Fruit fly (Drosophila melanogaster) whole organism, embryonic: ENCODE measurements around the gene gish.

Source experiments
- Abd-B ChIP-seq: fragments of 200-800 bp; sonication (Bioruptor generic); optimal IDR thresholded peaks from 2 replicates; lab custom pipeline; 2018; ENCODE audit warnings: missing biosample characterization, mild to moderate bottlenecking, missing genetic modification characterization, moderate library complexity
- Bteb2 ChIP-seq: fragments of 200-800 bp; sonication (Bioruptor generic); optimal IDR thresholded peaks from 2 replicates; lab custom pipeline; 2016; ENCODE audit warnings: missing biosample characterization, missing genetic modification characterization
- CG10147 ChIP-seq: fragments of 200-800 bp; sonication (Bioruptor generic); optimal IDR thresholded peaks from 2 replicates; lab custom pipeline; 2019; ENCODE audit warnings: missing biosample characterization, mild to moderate bottlenecking, missing genetic modification characterization, moderate library complexity
- CG12104 ChIP-seq: fragments of 200-800 bp; sonication (Bioruptor generic); optimal IDR thresholded peaks from 3 replicates; lab custom pipeline; 2016; ENCODE audit warnings: missing biosample characterization, missing genetic modification characterization
- CG12155 ChIP-seq: fragments of 200-800 bp; sonication (Bioruptor generic); optimal IDR thresholded peaks from 3 replicates; lab custom pipeline; 2016; ENCODE audit warnings: missing biosample characterization, missing genetic modification characterization
- CG12299 ChIP-seq: fragments of 200-800 bp; sonication (Bioruptor generic); optimal IDR thresholded peaks from 2 replicates; lab custom pipeline; 2018; ENCODE audit warnings: missing biosample characterization, mild to moderate bottlenecking, missing genetic modification characterization
- CG15479 ChIP-seq: fragments of 200-800 bp; sonication (Bioruptor generic); optimal IDR thresholded peaks from 3 replicates; lab custom pipeline; 2019; ENCODE audit warnings: missing biosample characterization, mild to moderate bottlenecking, missing genetic modification characterization, moderate library complexity
- CG15514 ChIP-seq: fragments of 200-800 bp; sonication (Bioruptor generic); optimal IDR thresholded peaks from 3 replicates; lab custom pipeline; 2017; ENCODE audit warnings: missing biosample characterization, missing genetic modification characterization, mild to moderate bottlenecking, moderate library complexity, missing genetic modification reagents
- CG15601 ChIP-seq: fragments of 200-800 bp; sonication (Bioruptor generic); optimal IDR thresholded peaks from 3 replicates; lab custom pipeline; 2019; ENCODE audit warnings: missing biosample characterization, mild to moderate bottlenecking, missing genetic modification characterization, moderate library complexity
- CG16815 ChIP-seq: fragments of 200-800 bp; sonication (Bioruptor generic); optimal IDR thresholded peaks from 3 replicates; lab custom pipeline; 2017; ENCODE audit warnings: missing biosample characterization, mild to moderate bottlenecking, missing genetic modification characterization
- CG1792 ChIP-seq: fragments of 200-800 bp; sonication (Bioruptor generic); optimal IDR thresholded peaks from 2 replicates; lab custom pipeline; 2016; ENCODE audit warnings: missing biosample characterization, missing genetic modification characterization
- CG2120 ChIP-seq: fragments of 200-800 bp; sonication (Bioruptor generic); optimal IDR thresholded peaks from 3 replicates; lab custom pipeline; 2016; ENCODE audit warnings: missing biosample characterization, missing genetic modification characterization
- CG4730 ChIP-seq: fragments of 200-800 bp; sonication (Bioruptor generic); IDR thresholded peaks from 2 replicates; pipeline ENCODE4 v1.3.6; 2022; ENCODE audit warnings: missing biosample characterization, missing genetic modification characterization
- CG6175 ChIP-seq: fragments of 200-800 bp; sonication (Bioruptor generic); IDR thresholded peaks from 3 replicates; pipeline ENCODE4 v1.3.6; 2022; ENCODE audit warnings: missing biosample characterization, missing genetic modification characterization
- CG8290 ChIP-seq, 3 experiments: fragments of 200-800 bp; sonication (Bioruptor generic); optimal IDR thresholded peaks; 2 replicates each; lab custom pipeline; 2016 to 2019; ENCODE audit warnings: missing biosample characterization in 3 of 3, missing genetic modification characterization in 3 of 3, mild to moderate bottlenecking in 2 of 3, moderate library complexity in 1 of 3
- CG8924 ChIP-seq: fragments of 200-800 bp; optimal IDR thresholded peaks from 3 replicates; lab custom pipeline; 2019; ENCODE audit warnings: missing biosample characterization, mild to moderate bottlenecking, missing genetic modification characterization, moderate library complexity
- Dll ChIP-seq: fragments of 200-800 bp; sonication (Bioruptor generic); IDR thresholded peaks from 4 replicates; pipeline ENCODE4 v1.3.6; 2022; ENCODE audit warnings: missing biosample characterization, missing genetic modification characterization; ENCODE audit not compliant: partially characterized antibody
- Ets65A ChIP-seq: fragments of 200-800 bp; sonication (Bioruptor generic); peaks from one replicate; lab custom pipeline; 2016; ENCODE audit warnings: missing biosample characterization, missing genetic modification characterization
- HLH3B ChIP-seq: fragments of 200-800 bp; sonication (Bioruptor generic); IDR thresholded peaks from 2 replicates; pipeline ENCODE4 v1.3.6; 2022; ENCODE audit warnings: missing biosample characterization, missing genetic modification characterization
- HLH54F ChIP-seq: fragments of 200-800 bp; sonication (Bioruptor generic); optimal IDR thresholded peaks from 3 replicates; lab custom pipeline; 2016; ENCODE audit warnings: missing biosample characterization, missing genetic modification characterization
- Meics ChIP-seq: fragments of 200-800 bp; sonication (Bioruptor generic); optimal IDR thresholded peaks from 2 replicates; lab custom pipeline; 2017; ENCODE audit warnings: missing biosample characterization, mild to moderate bottlenecking, missing genetic modification characterization
- Mes4 ChIP-seq: fragments of 200-800 bp; sonication (Bioruptor generic); optimal IDR thresholded peaks from 2 replicates; lab custom pipeline; 2016; ENCODE audit warnings: missing biosample characterization, missing genetic modification characterization
- Neu2 ChIP-seq: fragments of 200-800 bp; sonication (Bioruptor generic); optimal IDR thresholded peaks from 3 replicates; lab custom pipeline; 2016; ENCODE audit warnings: missing biosample characterization, missing genetic modification characterization, borderline replicate concordance
- Oaz ChIP-seq: fragments of 200-800 bp; sonication (Bioruptor generic); IDR thresholded peaks from 2 replicates; pipeline ENCODE4 v1.3.6; 2022; ENCODE audit warnings: missing biosample characterization, missing genetic modification characterization
- Pdp1 ChIP-seq, 2 experiments: fragments of 200-800 bp; sonication (Bioruptor generic); optimal IDR thresholded peaks; 3 replicates each; lab custom pipeline; 2016; ENCODE audit warnings: missing biosample characterization in 2 of 2, missing genetic modification characterization in 2 of 2, mild to moderate bottlenecking in 1 of 2, moderate library complexity in 1 of 2
- Taf1 ChIP-seq: fragments of 200-800 bp; sonication (Bioruptor generic); IDR thresholded peaks from 2 replicates; pipeline ENCODE4 v1.3.6; 2022; ENCODE audit warnings: missing biosample characterization, missing genetic modification characterization
- abd-A ChIP-seq: fragments of 200-800 bp; sonication (Bioruptor generic); optimal IDR thresholded peaks from 3 replicates; lab custom pipeline; 2019; ENCODE audit warnings: missing biosample characterization, mild to moderate bottlenecking, missing genetic modification characterization, moderate library complexity
- ac ChIP-seq: fragments of 200-800 bp; sonication (Bioruptor generic); optimal IDR thresholded peaks from 3 replicates; lab custom pipeline; 2017; ENCODE audit warnings: missing biosample characterization, mild to moderate bottlenecking, missing genetic modification characterization
- aop ChIP-seq: fragments of 200-800 bp; sonication (Bioruptor generic); IDR thresholded peaks from 2 replicates; pipeline ENCODE4 v1.3.6; 2022; ENCODE audit warnings: missing biosample characterization, missing genetic modification characterization
- ci ChIP-seq: fragments of 200-800 bp; sonication (Bioruptor generic); IDR thresholded peaks from 3 replicates; pipeline ENCODE4 v1.3.6; 2022; ENCODE audit warnings: missing biosample characterization, missing genetic modification characterization
- dmrt11E ChIP-seq: fragments of 200-800 bp; sonication (Bioruptor generic); optimal IDR thresholded peaks from 3 replicates; lab custom pipeline; 2018; ENCODE audit warnings: missing biosample characterization, mild to moderate bottlenecking, missing genetic modification characterization, moderate library complexity
- ewg ChIP-seq: fragments of 200-800 bp; sonication (Bioruptor generic); optimal IDR thresholded peaks from 3 replicates; lab custom pipeline; 2017; ENCODE audit warnings: mild to moderate bottlenecking, missing biosample characterization, missing genetic modification reagents, missing genetic modification characterization
- exex ChIP-seq: fragments of 200-800 bp; sonication (Bioruptor generic); optimal IDR thresholded peaks from 4 replicates; lab custom pipeline; 2018; ENCODE audit warnings: missing biosample characterization, mild to moderate bottlenecking, missing genetic modification characterization, moderate library complexity
- fru ChIP-seq: fragments of >200 bp; optimal IDR thresholded peaks from 2 replicates; lab custom pipeline; 2017
- gcm ChIP-seq: fragments of 200-800 bp; sonication (Bioruptor generic); optimal IDR thresholded peaks from 2 replicates; lab custom pipeline; 2019; ENCODE audit warnings: missing biosample characterization, mild to moderate bottlenecking, missing genetic modification characterization, moderate library complexity
- inv ChIP-seq: fragments of 200-800 bp; sonication (Bioruptor generic); IDR thresholded peaks from 2 replicates; pipeline ENCODE4 v1.3.6; 2022; ENCODE audit warnings: missing biosample characterization, missing genetic modification characterization; ENCODE audit not compliant: partially characterized antibody
- mam ChIP-seq: fragments of 200-800 bp; sonication (Bioruptor generic); optimal IDR thresholded peaks from 3 replicates; lab custom pipeline; 2016; ENCODE audit warnings: missing biosample characterization, missing genetic modification characterization
- nerfin-1 ChIP-seq: fragments of 200-800 bp; sonication (Bioruptor generic); optimal IDR thresholded peaks from 3 replicates; lab custom pipeline; 2019; ENCODE audit warnings: missing biosample characterization, mild to moderate bottlenecking, missing genetic modification characterization, moderate library complexity
- psq ChIP-seq: fragments of 200-800 bp; sonication (Bioruptor generic); optimal IDR thresholded peaks from 2 replicates; lab custom pipeline; 2017; ENCODE audit warnings: missing biosample characterization, missing genetic modification characterization
- run ChIP-seq: fragments of 200-800 bp; sonication (Bioruptor generic); optimal IDR thresholded peaks from 3 replicates; lab custom pipeline; 2018; ENCODE audit warnings: missing biosample characterization, mild to moderate bottlenecking, missing genetic modification characterization
- schlank ChIP-seq: fragments of 200-800 bp; sonication (Bioruptor generic); optimal IDR thresholded peaks from 2 replicates; lab custom pipeline; 2018; ENCODE audit warnings: missing biosample characterization, mild to moderate bottlenecking, missing genetic modification characterization
- sim ChIP-seq: fragments of 200-800 bp; sonication (Bioruptor generic); IDR thresholded peaks from 2 replicates; pipeline ENCODE4 v1.3.6; 2022; ENCODE audit warnings: missing biosample characterization, missing genetic modification characterization
- sqz ChIP-seq: fragments of 200-800 bp; sonication (Bioruptor generic); optimal IDR thresholded peaks from 3 replicates; lab custom pipeline; 2018; ENCODE audit warnings: missing biosample characterization, mild to moderate bottlenecking, missing genetic modification characterization
- stwl ChIP-seq: fragments of 200-800 bp; sonication (Bioruptor generic); optimal IDR thresholded peaks from 3 replicates; lab custom pipeline; 2018; ENCODE audit warnings: missing biosample characterization, mild to moderate bottlenecking, missing genetic modification characterization, moderate library complexity
- sug ChIP-seq: fragments of 200-800 bp; optimal IDR thresholded peaks from 2 replicates; lab custom pipeline; 2019; ENCODE audit warnings: missing biosample characterization, mild to moderate bottlenecking, missing genetic modification characterization, moderate library complexity
- tap ChIP-seq: fragments of 200-800 bp; optimal IDR thresholded peaks from 3 replicates; lab custom pipeline; 2019; ENCODE audit warnings: missing biosample characterization, mild to moderate bottlenecking, missing genetic modification characterization, moderate library complexity
- toy ChIP-seq: fragments of 200-800 bp; sonication (Bioruptor generic); IDR thresholded peaks from 2 replicates; pipeline ENCODE4 v1.3.6; 2022; ENCODE audit warnings: missing biosample characterization, missing genetic modification characterization
- trem ChIP-seq: fragments of 200-800 bp; optimal IDR thresholded peaks from 3 replicates; lab custom pipeline; 2019; ENCODE audit warnings: missing biosample characterization, mild to moderate bottlenecking, missing genetic modification characterization, moderate library complexity

The gish gene

dm6 chr3R:16254616-16255601 lies 17.3 kb upstream of the gish start (continued):
- TF ChIP-seq dmrt11E (tag; lab: Kevin White, UChicago) (no peak), CG8924 (tag; lab: Kevin White, UChicago) (peak; percentile 25), fru (lab: Kevin White, UChicago) (no peak), trem (tag; lab: Kevin White, UChicago) (peak; percentile 20), Neu2 (GFP tag; lab: Kevin White, UChicago) (no peak), CG15479 (GFP tag; lab: Kevin White, UChicago) (peak; percentile 60), gcm (GFP tag; lab: Kevin White, UChicago) (peak; percentile 43), CG12299 (tag; lab: Kevin White, UChicago) (peak; percentile 5), CG6175 (GFP tag; lab: Robert Waterston, UW) (no peak), sug (tag; lab: Kevin White, UChicago) (peak; percentile 17), Mes4 (no peak), inv (no peak), CG8290 (GFP tag; optimal IDR thresholded peaks at IDR 0.05; lab: Kevin White, UChicago) (peak; percentile 45), CG8290 (tag; optimal IDR thresholded peaks at IDR 0.05; lab: Kevin White, UChicago) (peak; percentile 2 to 66), tap (tag; lab: Kevin White, UChicago) (peak; percentile 90), CG15601 (tag; lab: Kevin White, UChicago) (peak; percentile 97), CG16815 (GFP tag; lab: Kevin White, UChicago) (no peak), Ets65A (GFP tag; lab: Kevin White, UChicago) (peak; percentile 11), HLH3B (no peak), Taf1 (GFP tag; lab: Robert Waterston, UW) (no peak), Oaz (no peak), sim (GFP tag; lab: Robert Waterston, UW) (no peak), Dll (GFP tag; lab: Robert Waterston, UW) (no peak), Bteb2 (no peak), stwl (peak; percentile 97), Abd-B (no peak), HLH54F (GFP tag; lab: Kevin White, UChicago) (no peak), CG10147 (GFP tag; lab: Kevin White, UChicago) (peak; percentile 22), CG2120 (GFP tag; lab: Kevin White, UChicago) (no peak), toy (GFP tag; lab: Robert Waterston, UW) (no peak), Pdp1 (GFP tag; optimal IDR thresholded peaks at IDR 0.05; lab: Kevin White, UChicago) (peak in 1 of 2 experiments; percentile 50), nerfin-1 (tag; lab: Kevin White, UChicago) (peak; percentile 20), schlank (no peak), CG15514 (GFP tag; lab: Kevin White, UChicago) (peak; percentile 55), exex (tag; lab: Kevin White, UChicago) (peak; percentile 53), aop (no peak), CG12104 (GFP tag; lab: Kevin White, UChicago) (no peak), run (tag; lab: Kevin White, UChicago) (no peak), psq (GFP tag; lab: Kevin White, UChicago) (no peak), Meics (GFP tag; lab: Kevin White, UChicago) (no peak), mam (GFP tag; lab: Kevin White, UChicago) (no peak), CG1792 (GFP tag; lab: Kevin White, UChicago) (peak; percentile 21), ewg (GFP tag; lab: Kevin White, UChicago) (peak; percentile 25), CG4730 (GFP tag; lab: Robert Waterston, UW) (no peak), abd-A (tag; lab: Kevin White, UChicago) (no peak), ci (no peak), CG12155 (GFP tag; lab: Kevin White, UChicago) (no peak), sqz (GFP tag; lab: Kevin White, UChicago) (peak; percentile 7), ac (GFP tag; lab: Kevin White, UChicago) (no peak)
